Fruit fly (Drosophila melanogaster) whole organism, prepupa: Measurements from ENCODE around the gene RhoGAP15B.

Experiments used
- CG10669 ChIP-seq: fragments of 200-800 bp; sonication (Bioruptor generic); optimal IDR thresholded peaks from 3 replicates; lab custom pipeline; 2018; ENCODE audit warnings: missing biosample characterization, mild to moderate bottlenecking, missing genetic modification characterization, moderate library complexity
- CG11294 ChIP-seq: fragments of 200-800 bp; sonication (Bioruptor generic); IDR thresholded peaks from 2 replicates; pipeline ENCODE4 v1.3.6; 2022; ENCODE audit warnings: missing biosample characterization, missing genetic modification characterization
- CG4318 ChIP-seq: fragments of 200-800 bp; sonication (Bioruptor generic); optimal IDR thresholded peaks from 3 replicates; lab custom pipeline; 2017; ENCODE audit warnings: missing biosample characterization, mild to moderate bottlenecking, missing genetic modification characterization
- CG9139 ChIP-seq: fragments of 200-800 bp; sonication (Bioruptor generic); optimal IDR thresholded peaks from 3 replicates; lab custom pipeline; 2017; ENCODE audit warnings: missing biosample characterization, mild to moderate bottlenecking, missing genetic modification characterization
- Eip93F ChIP-seq: fragments of 200-800 bp; sonication (Bioruptor generic); optimal IDR thresholded peaks from 2 replicates; lab custom pipeline; 2016; ENCODE audit warnings: missing biosample characterization, mild to moderate bottlenecking, missing genetic modification characterization
- Hr38 ChIP-seq: sonication (Bioruptor generic); optimal IDR thresholded peaks from 2 replicates; lab custom pipeline; 2016; ENCODE audit warnings: missing biosample characterization, missing genetic modification characterization
- Sox102F ChIP-seq: fragments of 200-800 bp; sonication (Bioruptor generic); optimal IDR thresholded peaks from 2 replicates; lab custom pipeline; 2016; ENCODE audit warnings: missing biosample characterization, mild to moderate bottlenecking, missing genetic modification characterization
- dac ChIP-seq: fragments of 200-800 bp; sonication (Bioruptor generic); optimal IDR thresholded peaks from 2 replicates; lab custom pipeline; 2017; ENCODE audit warnings: missing biosample characterization, mild to moderate bottlenecking, missing genetic modification characterization
- fkh ChIP-seq: fragments of 200-800 bp; sonication (Bioruptor generic); optimal IDR thresholded peaks from 3 replicates; lab custom pipeline; 2017; ENCODE audit warnings: missing biosample characterization, mild to moderate bottlenecking, missing genetic modification characterization, moderate library complexity
- vri ChIP-seq: fragments of 200-800 bp; sonication (Bioruptor generic); optimal IDR thresholded peaks from 3 replicates; lab custom pipeline; 2016; ENCODE audit warnings: missing biosample characterization, mild to moderate bottlenecking, missing genetic modification characterization

DNA sequence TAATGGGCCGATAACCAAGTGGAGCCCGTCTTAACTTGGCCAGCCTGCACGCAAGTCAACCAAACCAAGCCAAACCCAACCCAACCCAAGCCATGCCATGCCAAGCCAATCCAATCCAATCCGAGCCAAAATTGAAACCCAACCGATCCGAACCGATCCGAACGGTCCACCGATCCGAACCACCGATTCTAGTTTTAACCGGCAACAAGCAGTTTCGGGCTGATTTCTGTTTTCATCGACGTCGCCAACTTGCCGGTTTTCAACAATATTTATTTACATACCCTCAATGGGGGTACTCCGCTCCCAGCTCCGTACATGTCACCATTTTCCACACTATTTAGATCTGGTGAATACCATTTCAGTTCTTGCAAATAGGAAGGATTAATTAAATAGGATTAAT, 36.1 kb upstream of the RhoGAP15B start:
- no peak for TF ChIP-seq Eip93F
- TF ChIP-seq Hr38 (GFP tag; lab: Kevin White, UChicago): no peak
- peak; percentile 9 for TF ChIP-seq fkh (GFP tag; lab: Kevin White, UChicago)
- TF ChIP-seq CG10669 (GFP tag; lab: Kevin White, UChicago): no peak
- no peak for TF ChIP-seq CG9139 (GFP tag; lab: Kevin White, UChicago)
- TF ChIP-seq CG4318 (GFP tag; lab: Kevin White, UChicago): no peak
- TF ChIP-seq Sox102F (GFP tag; lab: Kevin White, UChicago): no peak
- no peak for TF ChIP-seq CG11294
- no peak for TF ChIP-seq dac (GFP tag; lab: Kevin White, UChicago)
- TF ChIP-seq vri (GFP tag; lab: Kevin White, UChicago): no peak
